Fruit fly (Drosophila melanogaster): ENCODE results near the gene CG17097.

The CG17097 gene

DNA sequence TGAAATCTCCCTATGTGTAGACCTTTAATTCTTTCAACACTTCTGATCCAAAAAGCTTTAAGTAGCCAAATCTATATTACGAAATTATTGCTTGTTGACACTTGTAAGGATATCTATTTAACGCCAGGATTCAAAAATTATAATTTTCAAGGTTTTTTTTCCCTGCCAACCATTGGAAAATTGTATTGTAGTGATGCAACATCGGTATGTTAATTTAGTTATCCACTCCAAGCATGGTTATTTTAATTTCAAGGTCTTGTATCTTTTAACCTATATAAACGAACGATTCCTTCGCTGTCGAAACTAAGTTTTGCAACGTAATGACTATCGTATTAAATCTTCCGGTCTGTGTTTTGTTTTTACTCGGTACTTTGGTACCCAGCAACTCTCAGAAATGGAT is at the start of gene CG17097:
TSS of gene CG17097 (plus strand) at position 301 of the 400 bp plus-strand sequence.
- no peak for TF ChIP-seq OdsH (GFP tag; optimal IDR thresholded peaks at IDR 0.05)
- no peak for TF ChIP-seq h (GFP tag; optimal IDR thresholded peaks at IDR 0.05)
- TF ChIP-seq HLH106 (tag; optimal IDR thresholded peaks at IDR 0.05), result no peak
- no peak for TF ChIP-seq CG9705 (GFP tag; optimal IDR thresholded peaks at IDR 0.05)
- TF ChIP-seq N (GFP tag; optimal IDR thresholded peaks at IDR 0.05), result no peak
- no peak for TF ChIP-seq brk (GFP tag; optimal IDR thresholded peaks at IDR 0.05)
- no peak for TF ChIP-seq usp (GFP tag; optimal IDR thresholded peaks at IDR 0.05)
- TF ChIP-seq dmrt93B (GFP tag; optimal IDR thresholded peaks at IDR 0.05), result no peak
- TF ChIP-seq Dfd (GFP tag; optimal IDR thresholded peaks at IDR 0.05), result no peak
- TF ChIP-seq jim (GFP tag; optimal IDR thresholded peaks at IDR 0.05), result no peak
- no peak for TF ChIP-seq br (GFP tag; optimal IDR thresholded peaks at IDR 0.05)
- TF ChIP-seq sage (GFP tag; optimal IDR thresholded peaks at IDR 0.05), result no peak

DNA sequence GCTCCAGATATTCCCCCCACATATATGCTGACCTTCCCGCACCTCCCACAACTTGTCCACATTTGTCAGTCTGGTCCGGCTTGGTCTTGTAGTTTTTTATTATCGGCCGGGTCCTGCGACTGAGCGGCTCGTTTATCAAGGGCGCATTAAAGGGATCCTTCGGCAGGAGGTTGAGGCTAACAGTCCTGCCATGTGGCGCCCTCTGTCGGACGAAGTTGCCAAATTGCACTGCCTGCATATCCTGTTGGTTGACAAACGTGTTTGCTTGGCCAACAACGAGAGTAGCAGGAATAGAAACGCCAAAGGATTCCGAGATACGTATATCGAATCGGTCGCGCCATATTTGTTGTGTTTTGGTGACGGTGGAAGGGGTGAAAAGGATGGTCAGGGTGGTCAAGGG is 42.6 kb upstream of the CG17097 start:
- TF ChIP-seq Myc (optimal IDR thresholded peaks at IDR 0.05) (no peak), jim (GFP tag; optimal IDR thresholded peaks at IDR 0.05) (no peak), CrebA (GFP tag; optimal IDR thresholded peaks at IDR 0.05; ENCODE audit: borderline replicate concordance) (no peak)

DNA sequence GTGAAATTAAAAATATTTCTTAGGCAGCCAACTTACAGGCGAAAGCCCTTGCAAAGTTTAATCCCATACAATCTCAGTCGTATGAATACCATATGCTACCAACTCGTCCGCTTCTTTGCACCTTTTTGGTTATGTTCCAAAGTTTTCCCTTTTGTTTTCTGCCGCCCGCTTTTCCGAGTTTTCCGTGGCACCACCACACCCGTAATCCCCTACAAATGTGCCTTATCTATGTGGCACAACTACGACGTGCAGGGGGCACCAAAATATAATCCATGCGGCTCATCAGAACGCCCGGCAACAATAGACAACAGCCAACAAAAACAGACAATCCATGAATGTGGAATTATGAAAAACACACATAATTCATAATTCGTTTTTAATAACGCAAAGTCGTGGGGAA is 38.5 kb upstream of the CG17097 start:
- TF ChIP-seq N (GFP tag; optimal IDR thresholded peaks at IDR 0.05) (no peak), GATAd (GFP tag; optimal IDR thresholded peaks at IDR 0.05) (no peak), Rel (GFP tag; optimal IDR thresholded peaks at IDR 0.05) (no peak), Rel (tag; optimal IDR thresholded peaks at IDR 0.05) (no peak)

DNA sequence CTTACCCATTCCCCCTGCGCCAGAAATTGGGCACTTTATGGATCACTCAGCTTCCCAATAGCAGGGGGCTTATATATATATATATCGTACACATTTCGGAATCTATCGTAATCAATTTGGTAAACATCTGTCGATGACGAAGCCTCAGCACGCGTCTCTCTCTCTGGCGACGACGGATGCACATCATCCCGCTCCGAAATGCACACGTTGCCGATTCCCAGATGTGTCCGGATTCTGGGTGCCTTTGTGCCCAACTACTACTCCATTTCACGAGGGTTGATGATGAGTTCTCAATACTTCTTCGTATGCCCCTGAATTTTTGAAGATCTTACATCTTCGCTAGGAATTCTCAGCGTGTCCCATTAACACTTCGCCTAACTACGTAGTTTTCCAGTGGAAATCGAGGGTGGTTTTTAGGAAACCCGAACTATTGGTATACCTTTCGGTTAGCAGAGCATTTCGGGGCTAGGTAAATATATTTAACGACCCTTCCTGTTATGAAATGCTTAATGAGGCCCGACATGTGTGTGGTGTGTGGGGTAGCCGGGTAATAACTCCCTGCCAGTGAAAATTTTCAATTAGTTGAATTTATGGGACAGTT is 37.5 kb upstream of the CG17097 start:
- TF ChIP-seq Dfd (GFP tag; optimal IDR thresholded peaks at IDR 0.05), result no peak
- no peak for TF ChIP-seq Rel (GFP tag; optimal IDR thresholded peaks at IDR 0.05)
- TF ChIP-seq Rel (tag; optimal IDR thresholded peaks at IDR 0.05), result no peak
- TF ChIP-seq GATAd (GFP tag; optimal IDR thresholded peaks at IDR 0.05), result no peak
- no peak for TF ChIP-seq Mio (GFP tag; optimal IDR thresholded peaks at IDR 0.05)
- TF ChIP-seq Abd-B (GFP tag; optimal IDR thresholded peaks at IDR 0.05), result no peak
- TF ChIP-seq sage (GFP tag; optimal IDR thresholded peaks at IDR 0.05), result no peak
- no peak for TF ChIP-seq sv (GFP tag; optimal IDR thresholded peaks at IDR 0.05)
- no peak for TF ChIP-seq pan (optimal IDR thresholded peaks at IDR 0.05)
- TF ChIP-seq rgr (GFP tag; optimal IDR thresholded peaks at IDR 0.05), result no peak
- no peak for TF ChIP-seq usp (GFP tag; optimal IDR thresholded peaks at IDR 0.05)
- no peak for TF ChIP-seq CG32264 (GFP tag; optimal IDR thresholded peaks at IDR 0.05)
- TF ChIP-seq N (GFP tag; optimal IDR thresholded peaks at IDR 0.05), result no peak
- TF ChIP-seq jim (GFP tag; optimal IDR thresholded peaks at IDR 0.05), result no peak
- no peak for TF ChIP-seq ey (GFP tag; optimal IDR thresholded peaks at IDR 0.05)
- TF ChIP-seq woc (GFP tag; optimal IDR thresholded peaks at IDR 0.05), result no peak
- TF ChIP-seq Dif (GFP tag; optimal IDR thresholded peaks at IDR 0.05; ENCODE audit: partially characterized antibody), result no peak
- TF ChIP-seq foxo (GFP tag; optimal IDR thresholded peaks at IDR 0.05), result no peak
- no peak for TF ChIP-seq h (GFP tag; optimal IDR thresholded peaks at IDR 0.05)
- no peak for TF ChIP-seq Hr83 (GFP tag; optimal IDR thresholded peaks at IDR 0.05; ENCODE audit: poor library complexity, severe bottlenecking)
- TF ChIP-seq CG9705 (GFP tag; optimal IDR thresholded peaks at IDR 0.05), result no peak

DNA sequence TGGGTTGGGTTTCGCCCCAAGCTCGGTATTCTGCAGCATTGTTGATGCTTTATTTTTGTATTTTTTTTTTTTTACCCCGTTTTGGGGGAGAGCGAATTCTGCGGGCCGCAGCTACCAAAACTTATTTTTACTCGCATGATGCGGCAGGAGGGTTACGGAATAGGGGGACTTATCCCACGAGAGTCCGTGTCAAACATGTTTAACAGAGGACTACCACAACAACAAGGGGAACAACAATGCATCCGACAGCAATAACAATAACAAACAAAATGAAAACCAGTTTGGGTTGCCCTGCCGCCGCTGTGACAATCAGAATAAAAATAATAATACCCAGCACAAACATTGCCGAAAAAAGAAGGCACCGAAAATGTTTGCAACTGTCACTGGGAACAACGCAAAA is 33.1 kb upstream of the CG17097 start:
- TF ChIP-seq Rel (GFP tag; optimal IDR thresholded peaks at IDR 0.05), result no peak
- TF ChIP-seq Rel (tag; optimal IDR thresholded peaks at IDR 0.05), result peak; percentile 48
- no peak for TF ChIP-seq woc (GFP tag; optimal IDR thresholded peaks at IDR 0.05)
- peak; percentile 47 for TF ChIP-seq Dif (GFP tag; optimal IDR thresholded peaks at IDR 0.05; ENCODE audit: partially characterized antibody)

DNA sequence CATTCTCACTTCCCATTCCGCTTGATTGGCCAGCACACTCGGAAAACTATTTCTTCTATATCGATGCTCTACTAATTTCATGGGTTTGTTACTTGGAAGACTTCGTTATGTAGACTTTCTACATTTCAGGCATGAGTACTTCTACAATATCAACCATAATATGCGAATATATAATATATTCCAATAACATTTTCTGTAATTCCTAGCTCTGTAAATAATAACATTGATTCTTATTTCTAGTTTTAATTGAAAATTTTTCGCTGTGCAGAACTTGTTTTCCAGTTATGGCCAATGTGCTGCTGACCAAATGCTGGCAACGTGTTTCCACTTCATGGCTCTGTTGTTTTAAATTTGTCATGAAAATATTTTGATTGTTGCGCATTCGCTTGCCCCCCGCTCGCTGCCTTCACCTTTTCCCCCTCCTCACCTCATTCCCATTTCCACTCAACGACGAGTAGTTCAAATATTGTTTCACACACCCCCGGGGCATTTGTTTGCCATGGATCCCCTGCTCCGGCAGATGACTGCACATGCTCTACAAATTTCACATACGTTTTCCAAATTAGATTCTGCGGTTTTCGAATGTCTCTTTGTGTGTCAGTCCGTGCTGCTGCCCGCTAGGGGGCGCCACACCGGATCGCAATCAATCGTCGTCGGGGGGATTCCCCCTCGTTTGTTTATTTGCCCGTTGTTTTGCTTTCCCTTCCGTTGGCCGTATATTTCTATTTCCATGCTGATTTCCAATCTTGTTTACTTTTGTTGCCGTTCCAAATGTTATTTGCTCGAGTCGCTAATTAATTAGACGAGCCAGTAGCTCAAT is 31.3 kb upstream of the CG17097 start:
- no peak for TF ChIP-seq dmrt93B (GFP tag; optimal IDR thresholded peaks at IDR 0.05)
- TF ChIP-seq Rel (GFP tag; optimal IDR thresholded peaks at IDR 0.05), result no peak
- TF ChIP-seq Rel (tag; optimal IDR thresholded peaks at IDR 0.05), result peak; percentile 58
- TF ChIP-seq fru (GFP tag; optimal IDR thresholded peaks at IDR 0.05), result peak; percentile 5

Data from whole organism, wandering third instar larva.